Fruit fly (Drosophila melanogaster): ENCODE measurements around the gene Sac1.

DNA sequence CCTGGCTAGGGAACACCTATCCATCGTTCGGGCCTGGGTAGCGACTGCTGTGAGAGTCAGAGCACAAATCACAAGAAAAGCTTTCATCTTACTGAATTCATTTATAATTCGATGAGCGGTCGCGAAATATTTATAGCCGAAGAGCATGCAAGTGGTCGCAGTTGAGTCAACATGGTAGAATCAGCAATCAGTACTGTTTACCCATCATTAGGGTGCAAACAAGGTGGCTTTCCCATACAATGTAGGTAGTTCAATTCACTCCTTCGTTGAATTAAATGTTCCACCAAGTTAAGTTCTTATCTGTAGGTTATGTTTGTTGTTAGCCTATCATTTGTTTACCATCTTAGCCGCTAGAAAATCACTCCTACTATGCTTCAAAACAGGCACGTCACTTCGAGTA lies 29.0 kb upstream of the Sac1 start, which contains the start of gene LysP:
- TF ChIP-seq Mrtf (GFP tag; IDR thresholded peaks at IDR 0.05) = no peak
- no peak for TF ChIP-seq lab (GFP tag; optimal IDR thresholded peaks at IDR 0.05)
- TF ChIP-seq CG8478 (optimal IDR thresholded peaks at IDR 0.05) = no peak
- no peak for TF ChIP-seq danr (GFP tag; IDR thresholded peaks at IDR 0.05)
- TF ChIP-seq Sin3A (optimal IDR thresholded peaks at IDR 0.05) = no peak

Data from whole organism, embryonic.